Worm (Caenorhabditis elegans): ENCODE results near the gene nas-18.
A peak's percentile ranks its signal among the peaks of the same experiment; 100 is the strongest.

Gene nas-18

ce11 chrV:11373918-11374317, 22.3 kb upstream of the nas-18 start:
- TF ChIP-seq F13C5.2 (tag; optimal IDR thresholded peaks at IDR 0.05): no peak
- TF ChIP-seq B0310.2 (tag; optimal IDR thresholded peaks at IDR 0.05): no peak
- no peak for TF ChIP-seq flt-1 (GFP tag; IDR thresholded peaks at IDR 0.05)
- TF ChIP-seq scrt-1 (GFP tag; IDR thresholded peaks at IDR 0.05): no peak
- TF ChIP-seq tbx-11 (GFP tag; IDR thresholded peaks at IDR 0.05): no peak
- no peak for TF ChIP-seq ets-7 (tag; optimal IDR thresholded peaks at IDR 0.05)
- TF ChIP-seq tbx-37 (GFP tag; conservative IDR thresholded peaks at IDR 0.05): no peak
- TF ChIP-seq sea-1 (GFP tag; conservative IDR thresholded peaks at IDR 0.05): no peak
- no peak for TF ChIP-seq aly-1 (tag; optimal IDR thresholded peaks at IDR 0.05)

ce11 chrV:11375150-11375792, 21.0 kb upstream of the nas-18 start, which contains the start of gene cnb-1:
Gene cnb-1 (plus strand): TSS chrV:11375742.
- TF ChIP-seq aly-1 (tag; optimal IDR thresholded peaks at IDR 0.05) (no peak), F13C5.2 (tag; optimal IDR thresholded peaks at IDR 0.05) (peak; percentile 13)

ce11 chrV:11379341-11379740, 16.9 kb upstream of the nas-18 start:
- no peak for TF ChIP-seq flt-1 (GFP tag; IDR thresholded peaks at IDR 0.05)

- TF ChIP-seq tbx-11 (GFP tag; IDR thresholded peaks at IDR 0.05): no peak
- no peak for TF ChIP-seq B0310.2 (tag; optimal IDR thresholded peaks at IDR 0.05)
- TF ChIP-seq ceh-36 (tag; optimal IDR thresholded peaks at IDR 0.05): no peak
- TF ChIP-seq ets-7 (tag; optimal IDR thresholded peaks at IDR 0.05): no peak
- TF ChIP-seq F13C5.2 (tag; optimal IDR thresholded peaks at IDR 0.05): no peak
- TF ChIP-seq scrt-1 (GFP tag; IDR thresholded peaks at IDR 0.05): no peak
- no peak for TF ChIP-seq sea-1 (GFP tag; conservative IDR thresholded peaks at IDR 0.05)
- TF ChIP-seq hnd-1 (tag; optimal IDR thresholded peaks at IDR 0.05): no peak
- no peak for TF ChIP-seq hmbx-1 (tag; optimal IDR thresholded peaks at IDR 0.05)
- no peak for TF ChIP-seq ceh-13 (GFP tag; optimal IDR thresholded peaks at IDR 0.05)
- TF ChIP-seq pes-1 (GFP tag; IDR thresholded peaks at IDR 0.05): no peak
- no peak for TF ChIP-seq tra-4 (tag; optimal IDR thresholded peaks at IDR 0.05)
- no peak for TF ChIP-seq hmg-4 (GFP tag; optimal IDR thresholded peaks at IDR 0.05)
- no peak for TF ChIP-seq ama-1 (optimal IDR thresholded peaks at IDR 0.05)
- no peak for TF ChIP-seq tbx-37 (GFP tag; conservative IDR thresholded peaks at IDR 0.05)
- no peak for TF ChIP-seq aly-1 (tag; optimal IDR thresholded peaks at IDR 0.05)
These were observed 15.7 kb upstream of the nas-18 start for ce11 chrV:11380571-11380970.

ce11 chrV:11383032-11383431, 13.2 kb upstream of the nas-18 start, which contains the start of gene F55C10.5:
Gene F55C10.5 (plus strand): TSS chrV:11383105.
- no peak for TF ChIP-seq hmbx-1 (tag; optimal IDR thresholded peaks at IDR 0.05)
- TF ChIP-seq hnd-1 (tag; optimal IDR thresholded peaks at IDR 0.05): no peak
- no peak for TF ChIP-seq hmg-4 (GFP tag; optimal IDR thresholded peaks at IDR 0.05)
- TF ChIP-seq ceh-36 (tag; optimal IDR thresholded peaks at IDR 0.05): no peak
- no peak for TF ChIP-seq F13C5.2 (tag; optimal IDR thresholded peaks at IDR 0.05)
- TF ChIP-seq tra-4 (tag; optimal IDR thresholded peaks at IDR 0.05): no peak
- no peak for TF ChIP-seq tbx-37 (GFP tag; conservative IDR thresholded peaks at IDR 0.05)

ce11 chrV:11385060-11385459, 11.2 kb upstream of the nas-18 start, which contains the start of gene col-154:
Gene col-154 (plus strand): TSS chrV:11385360.
- TF ChIP-seq ceh-36 (tag; optimal IDR thresholded peaks at IDR 0.05): no peak
- TF ChIP-seq tbx-11 (GFP tag; IDR thresholded peaks at IDR 0.05): no peak
- TF ChIP-seq aly-1 (tag; optimal IDR thresholded peaks at IDR 0.05): no peak
- no peak for TF ChIP-seq hnd-1 (tag; optimal IDR thresholded peaks at IDR 0.05)
- TF ChIP-seq B0310.2 (tag; optimal IDR thresholded peaks at IDR 0.05): no peak
- no peak for TF ChIP-seq ceh-13 (GFP tag; optimal IDR thresholded peaks at IDR 0.05)
- no peak for TF ChIP-seq scrt-1 (GFP tag; IDR thresholded peaks at IDR 0.05)
- TF ChIP-seq hmbx-1 (tag; optimal IDR thresholded peaks at IDR 0.05): no peak
- TF ChIP-seq ama-1 (optimal IDR thresholded peaks at IDR 0.05): no peak
- no peak for TF ChIP-seq ets-7 (tag; optimal IDR thresholded peaks at IDR 0.05)

- TF ChIP-seq B0310.2 (tag; optimal IDR thresholded peaks at IDR 0.05) (no peak), ama-1 (optimal IDR thresholded peaks at IDR 0.05) (no peak), pes-1 (GFP tag; IDR thresholded peaks at IDR 0.05) (no peak), scrt-1 (GFP tag; IDR thresholded peaks at IDR 0.05) (no peak), aly-1 (tag; optimal IDR thresholded peaks at IDR 0.05) (no peak)
These were observed 9.8 kb upstream of the nas-18 start, which contains the start of gene F55C10.4 for ce11 chrV:11386428-11386827. Gene F55C10.4 (plus strand): TSS chrV:11386728.

- TF ChIP-seq ama-1 (optimal IDR thresholded peaks at IDR 0.05) (no peak), ceh-13 (GFP tag; optimal IDR thresholded peaks at IDR 0.05) (no peak), tbx-37 (GFP tag; conservative IDR thresholded peaks at IDR 0.05) (no peak), tra-4 (tag; optimal IDR thresholded peaks at IDR 0.05) (no peak), F13C5.2 (tag; optimal IDR thresholded peaks at IDR 0.05) (no peak), ets-7 (tag; optimal IDR thresholded peaks at IDR 0.05) (no peak), B0310.2 (tag; optimal IDR thresholded peaks at IDR 0.05) (no peak), tbx-11 (GFP tag; IDR thresholded peaks at IDR 0.05) (no peak), sea-1 (GFP tag; conservative IDR thresholded peaks at IDR 0.05) (no peak), flt-1 (GFP tag; IDR thresholded peaks at IDR 0.05) (no peak), aly-1 (tag; optimal IDR thresholded peaks at IDR 0.05) (no peak), hmbx-1 (tag; optimal IDR thresholded peaks at IDR 0.05) (no peak), hmg-4 (GFP tag; optimal IDR thresholded peaks at IDR 0.05) (no peak), hnd-1 (tag; optimal IDR thresholded peaks at IDR 0.05) (no peak)
These were observed 6.5 kb upstream of the nas-18 start, which contains the start of gene col-155 for ce11 chrV:11389776-11390175. Gene col-155 (minus strand): TSS chrV:11389876.

Data from whole organism, early embryonic.